Fruit fly (Drosophila melanogaster) whole organism, embryonic: ENCODE data around the gene TyrRS.

Source experiments
- Atf-2 ChIP-seq: fragments of 200-800 bp; sonication (Bioruptor generic); optimal IDR thresholded peaks from 2 replicates; lab custom pipeline; 2016; ENCODE audit warnings: missing biosample characterization, missing genetic modification characterization
- B-H2 ChIP-seq: fragments of 200-800 bp; sonication (Bioruptor generic); optimal IDR thresholded peaks from 2 replicates; lab custom pipeline; 2018; ENCODE audit warnings: missing biosample characterization, mild to moderate bottlenecking, missing genetic modification characterization
- CG10321 ChIP-seq: fragments of 200-800 bp; sonication (Bioruptor generic); IDR thresholded peaks from 2 replicates; pipeline ENCODE4 v1.3.6; 2022; ENCODE audit warnings: missing biosample characterization, missing genetic modification characterization
- CG11504 ChIP-seq: fragments of 200-800 bp; sonication (Bioruptor generic); optimal IDR thresholded peaks from 3 replicates; lab custom pipeline; 2019; ENCODE audit warnings: missing biosample characterization, mild to moderate bottlenecking, missing genetic modification characterization, moderate library complexity
- CG12236 ChIP-seq: fragments of 200-800 bp; sonication (Bioruptor generic); optimal IDR thresholded peaks from 2 replicates; lab custom pipeline; 2016; ENCODE audit warnings: missing biosample characterization, missing genetic modification characterization
- CG14860 ChIP-seq: fragments of 200-800 bp; sonication (Bioruptor generic); IDR thresholded peaks from 3 replicates; pipeline ENCODE4 v1.3.6; 2022; ENCODE audit warnings: missing biosample characterization, missing genetic modification characterization; ENCODE audit not compliant: partially characterized antibody
- CG15269 ChIP-seq: fragments of 200-800 bp; sonication (Bioruptor generic); optimal IDR thresholded peaks from 2 replicates; lab custom pipeline; 2018; ENCODE audit warnings: missing biosample characterization, mild to moderate bottlenecking, missing genetic modification characterization, moderate library complexity
- CG1647 ChIP-seq: fragments of 200-800 bp; sonication (Bioruptor generic); optimal IDR thresholded peaks from 3 replicates; lab custom pipeline; 2016; ENCODE audit warnings: missing biosample characterization, missing genetic modification characterization
- CG16815 ChIP-seq: fragments of 200-800 bp; sonication (Bioruptor generic); optimal IDR thresholded peaks from 3 replicates; lab custom pipeline; 2017; ENCODE audit warnings: missing biosample characterization, mild to moderate bottlenecking, missing genetic modification characterization
- CG17359 ChIP-seq: fragments of 200-800 bp; sonication (Bioruptor generic); optimal IDR thresholded peaks from 3 replicates; lab custom pipeline; 2018; ENCODE audit warnings: missing biosample characterization, mild to moderate bottlenecking, missing genetic modification characterization, moderate library complexity
- CG17361 ChIP-seq: fragments of 200-800 bp; sonication (Bioruptor generic); IDR thresholded peaks from 3 replicates; pipeline ENCODE4 v1.3.6; 2022; ENCODE audit warnings: missing biosample characterization, missing genetic modification characterization
- CG30020 ChIP-seq: fragments of 200-800 bp; optimal IDR thresholded peaks from 2 replicates; lab custom pipeline; 2019; ENCODE audit warnings: missing biosample characterization, mild to moderate bottlenecking, missing genetic modification characterization, moderate library complexity
- CG31224 ChIP-seq: fragments of 200-800 bp; sonication (Bioruptor generic); IDR thresholded peaks from 2 replicates; pipeline ENCODE4 v1.3.6; 2022; ENCODE audit warnings: missing biosample characterization, missing genetic modification characterization
- CG4730 ChIP-seq: fragments of 200-800 bp; sonication (Bioruptor generic); IDR thresholded peaks from 2 replicates; pipeline ENCODE4 v1.3.6; 2022; ENCODE audit warnings: missing biosample characterization, missing genetic modification characterization
- CG6272 ChIP-seq: fragments of 200-800 bp; sonication (Bioruptor generic); IDR thresholded peaks from 2 replicates; pipeline ENCODE4 v1.3.6; 2022; ENCODE audit warnings: missing biosample characterization, missing genetic modification characterization
- CG6791 ChIP-seq: fragments of 200-800 bp; sonication (Bioruptor generic); IDR thresholded peaks from 3 replicates; pipeline ENCODE4 v1.3.6; 2022; ENCODE audit warnings: missing biosample characterization, missing genetic modification characterization; ENCODE audit not compliant: partially characterized antibody
- CG7987 ChIP-seq: fragments of 200-800 bp; sonication (Bioruptor generic); optimal IDR thresholded peaks from 2 replicates; lab custom pipeline; 2018; ENCODE audit warnings: missing biosample characterization, mild to moderate bottlenecking, missing genetic modification characterization, moderate library complexity
- CG9215 ChIP-seq: fragments of 200-800 bp; sonication (Bioruptor generic); IDR thresholded peaks from 2 replicates; pipeline ENCODE4 v1.3.6; 2022; ENCODE audit warnings: missing biosample characterization, missing genetic modification characterization
- CG9817 ChIP-seq: fragments of 200-800 bp; sonication (Bioruptor generic); optimal IDR thresholded peaks from 2 replicates; lab custom pipeline; 2018; ENCODE audit warnings: missing biosample characterization, mild to moderate bottlenecking, missing genetic modification characterization, moderate library complexity
- CG9876 ChIP-seq: fragments of 200-800 bp; sonication (Bioruptor generic); optimal IDR thresholded peaks from 2 replicates; lab custom pipeline; 2016; ENCODE audit warnings: missing biosample characterization, missing genetic modification characterization
- CoRest ChIP-seq: fragments of 200-800 bp; sonication (Bioruptor generic); optimal IDR thresholded peaks from 3 replicates; lab custom pipeline; 2018; ENCODE audit warnings: missing biosample characterization, mild to moderate bottlenecking, missing genetic modification characterization, moderate library complexity
- D ChIP-seq, 2 experiments: fragments of 200-800 bp in 1 of 2; fragments of >200 bp in 1 of 2; sonication (Bioruptor generic) in 1 of 2; optimal IDR thresholded peaks; 2 replicates in 1 of 2; 3 replicates in 1 of 2; lab custom pipeline; 2017; ENCODE audit warnings: mild to moderate bottlenecking in 1 of 2, missing biosample characterization in 1 of 2, missing genetic modification characterization in 1 of 2, missing genetic modification reagents in 1 of 2
- D19A ChIP-seq: fragments of 200-800 bp; optimal IDR thresholded peaks from 3 replicates; lab custom pipeline; 2019; ENCODE audit warnings: missing biosample characterization, mild to moderate bottlenecking, missing genetic modification characterization, moderate library complexity
- Hr78 ChIP-seq, 2 experiments: fragments of 200-800 bp in 1 of 2; fragments of >200 bp in 1 of 2; sonication (Bioruptor generic) in 1 of 2; optimal IDR thresholded peaks; 2 replicates each; lab custom pipeline; 2017 to 2019; ENCODE audit warnings: missing biosample characterization in 2 of 2, missing genetic modification characterization in 2 of 2, mild to moderate bottlenecking in 1 of 2, moderate library complexity in 1 of 2
- MBD-R2 ChIP-seq: fragments of 200-800 bp; sonication (Bioruptor generic); IDR thresholded peaks from 2 replicates; pipeline ENCODE4 v1.3.6; 2022; ENCODE audit warnings: missing biosample characterization, missing genetic modification characterization
- Myb ChIP-seq: fragments of 200-800 bp; sonication (Bioruptor generic); optimal IDR thresholded peaks from 2 replicates; lab custom pipeline; 2016; ENCODE audit warnings: missing biosample characterization, missing genetic modification characterization
- Rfx ChIP-seq: fragments of 200-800 bp; sonication (Bioruptor generic); IDR thresholded peaks from 2 replicates; pipeline ENCODE4 v1.3.6; 2022; ENCODE audit warnings: missing biosample characterization, missing genetic modification characterization
- Sox100B ChIP-seq: fragments of 200-800 bp; sonication (Bioruptor generic); optimal IDR thresholded peaks from 3 replicates; lab custom pipeline; 2018; ENCODE audit warnings: missing biosample characterization, mild to moderate bottlenecking, missing genetic modification characterization
- az2 ChIP-seq: fragments of 200-800 bp; sonication (Bioruptor generic); optimal IDR thresholded peaks from 3 replicates; lab custom pipeline; 2016; ENCODE audit warnings: missing biosample characterization, missing genetic modification characterization
- bowl ChIP-seq: fragments of 200-800 bp; sonication (Bioruptor generic); IDR thresholded peaks from 2 replicates; pipeline ENCODE4 v1.3.6; 2022; ENCODE audit warnings: missing biosample characterization, missing genetic modification characterization
- cad ChIP-seq: fragments of >200 bp; optimal IDR thresholded peaks from 2 replicates; lab custom pipeline; 2017; ENCODE audit warnings: missing biosample characterization, missing genetic modification characterization
- cas ChIP-seq: fragments of 200-800 bp; sonication (Bioruptor generic); IDR thresholded peaks from 2 replicates; pipeline ENCODE4 v1.3.6; 2022; ENCODE audit warnings: missing biosample characterization, missing genetic modification characterization
- chinmo ChIP-seq: fragments of 200-800 bp; sonication (Bioruptor generic); IDR thresholded peaks from 4 replicates; pipeline ENCODE4 v1.3.6; 2022; ENCODE audit warnings: missing biosample characterization, missing genetic modification characterization; ENCODE audit not compliant: partially characterized antibody
- hkb ChIP-seq, 2 experiments: fragments of 200-800 bp in 1 of 2; fragments of >200 bp in 1 of 2; sonication (Bioruptor generic) in 1 of 2; IDR thresholded peaks in 1 of 2; optimal IDR thresholded peaks in 1 of 2; 2 replicates each; pipeline versions ENCODE4 v1.3.6 to Lab custom; 2017 to 2022; ENCODE audit warnings: missing biosample characterization in 1 of 2, missing genetic modification characterization in 1 of 2
- insv ChIP-seq, 2 experiments: fragments of 200-800 bp; sonication (Bioruptor generic); optimal IDR thresholded peaks; 3 replicates each; lab custom pipeline; 2016 to 2018; ENCODE audit warnings: missing biosample characterization in 2 of 2, missing genetic modification characterization in 2 of 2
- kay ChIP-seq: fragments of 200-800 bp; sonication (Bioruptor generic); optimal IDR thresholded peaks from 2 replicates; lab custom pipeline; 2016; ENCODE audit warnings: missing biosample characterization, missing genetic modification characterization
- kni ChIP-seq: fragments of 200-800 bp; sonication (Bioruptor generic); optimal IDR thresholded peaks from 3 replicates; lab custom pipeline; 2017; ENCODE audit warnings: mild to moderate bottlenecking, missing biosample characterization, missing genetic modification reagents, missing genetic modification characterization
- lov ChIP-seq, 2 experiments: fragments of 200-800 bp in 1 of 2; fragments of >200 bp in 1 of 2; sonication (Bioruptor generic) in 1 of 2; IDR thresholded peaks in 1 of 2; optimal IDR thresholded peaks in 1 of 2; 2 replicates in 1 of 2; 3 replicates in 1 of 2; pipeline versions ENCODE4 v1.3.6 to Lab custom; 2017 to 2022; ENCODE audit warnings: missing biosample characterization in 1 of 2, missing genetic modification characterization in 1 of 2
- nom ChIP-seq: fragments of 200-800 bp; sonication (Bioruptor generic); optimal IDR thresholded peaks from 2 replicates; lab custom pipeline; 2017; ENCODE audit warnings: missing biosample characterization, missing genetic modification characterization, mild to moderate bottlenecking, moderate library complexity, missing genetic modification reagents
- p53 ChIP-seq: fragments of 200-800 bp; sonication (Bioruptor generic); optimal IDR thresholded peaks from 2 replicates; lab custom pipeline; 2016; ENCODE audit warnings: missing biosample characterization, missing genetic modification characterization
- pho ChIP-seq: fragments of 200-800 bp; sonication (Bioruptor generic); optimal IDR thresholded peaks from 2 replicates; lab custom pipeline; 2016; ENCODE audit warnings: missing biosample characterization, missing genetic modification characterization
- repo ChIP-seq: fragments of 200-800 bp; sonication (Bioruptor generic); optimal IDR thresholded peaks from 2 replicates; lab custom pipeline; 2016; ENCODE audit warnings: missing biosample characterization, missing genetic modification characterization
- sd ChIP-seq: fragments of 200-800 bp; sonication (Bioruptor generic); optimal IDR thresholded peaks from 3 replicates; lab custom pipeline; 2018; ENCODE audit warnings: missing biosample characterization, mild to moderate bottlenecking, missing genetic modification characterization, moderate library complexity
- sug ChIP-seq: fragments of 200-800 bp; optimal IDR thresholded peaks from 2 replicates; lab custom pipeline; 2019; ENCODE audit warnings: missing biosample characterization, mild to moderate bottlenecking, missing genetic modification characterization, moderate library complexity
- ttk ChIP-seq: fragments of 200-800 bp; sonication (Bioruptor generic); IDR thresholded peaks from 2 replicates; pipeline ENCODE4 v2.1.2; 2022; ENCODE audit warnings: missing biosample characterization, missing genetic modification characterization
- tup ChIP-seq: fragments of 200-800 bp; sonication (Bioruptor generic); optimal IDR thresholded peaks from 2 replicates; lab custom pipeline; 2016; ENCODE audit warnings: missing biosample characterization, mild to moderate bottlenecking, missing genetic modification characterization, moderate library complexity
- wdn ChIP-seq: fragments of 200-800 bp; sonication (Bioruptor generic); IDR thresholded peaks from 2 replicates; pipeline ENCODE4 v1.3.6; 2022; ENCODE audit warnings: missing biosample characterization, missing genetic modification characterization
- zf30C ChIP-seq: fragments of 200-800 bp; sonication (Bioruptor generic); optimal IDR thresholded peaks from 3 replicates; lab custom pipeline; 2018; ENCODE audit warnings: missing biosample characterization, mild to moderate bottlenecking, missing genetic modification characterization

Gene TyrRS

dm6 chr3L:16412394-16412950 is 6.6 kb downstream of the TyrRS start, which contains the start of gene Serinc (continued):
- no peak for TF ChIP-seq CG9876 (GFP tag; lab: Kevin White, UChicago)
- no peak for TF ChIP-seq cad
- no peak for TF ChIP-seq CG15269
- TF ChIP-seq CG16815 (GFP tag; lab: Kevin White, UChicago) = peak; percentile 26
- peak; percentile 21 for TF ChIP-seq CG9817
- TF ChIP-seq repo = no peak
- no peak for TF ChIP-seq zf30C (GFP tag; lab: Kevin White, UChicago)
- TF ChIP-seq pho (GFP tag; lab: Kevin White, UChicago) = peak; percentile 45
- no peak for TF ChIP-seq CG11504 (tag; lab: Kevin White, UChicago)
- 0 out of 2 replicates have a peak, but pooled peaks have one; percentile 16 for TF ChIP-seq CG31224 (GFP tag; lab: Robert Waterston, UW)
- peak; percentile 22 for TF ChIP-seq sd
- TF ChIP-seq wdn = no peak
- peak; percentile 46; the same call in 1 of the 2 replicates for TF ChIP-seq CG9215 (GFP tag; lab: Robert Waterston, UW)
- peak; percentile 71 for TF ChIP-seq CG30020 (tag; lab: Kevin White, UChicago)
- peak; percentile 74 for TF ChIP-seq CoRest (tag; lab: Kevin White, UChicago)
- TF ChIP-seq lov (optimal IDR thresholded peaks at IDR 0.05; lab: Kevin White, UChicago) = no peak
- no peak for TF ChIP-seq lov (GFP tag; IDR thresholded peaks at IDR 0.05; lab: Robert Waterston, UW)
- TF ChIP-seq Rfx (GFP tag; lab: Robert Waterston, UW) = 0 out of 2 replicates have a peak, but pooled peaks have one; percentile 71
- TF ChIP-seq cas (GFP tag; lab: Robert Waterston, UW) = no peak
- peak; percentile 53 for TF ChIP-seq az2 (GFP tag; lab: Kevin White, UChicago)
- TF ChIP-seq CG12236 (GFP tag; lab: Kevin White, UChicago) = peak; percentile 25
- TF ChIP-seq CG10321 (GFP tag; lab: Robert Waterston, UW) = no peak
- no peak for TF ChIP-seq nom (GFP tag; lab: Kevin White, UChicago)
- TF ChIP-seq CG17361 (GFP tag; lab: Robert Waterston, UW) = peak; percentile 65; the same call in 2 of the 3 replicates
- TF ChIP-seq CG6272 (GFP tag; lab: Robert Waterston, UW) = peak; percentile 47; the same call in 1 of the 2 replicates
- no peak for TF ChIP-seq tup (GFP tag; lab: Kevin White, UChicago)
- no peak for TF ChIP-seq ttk (GFP tag; lab: Robert Waterston, UW)
- peak; percentile 24 for TF ChIP-seq kni (GFP tag; lab: Kevin White, UChicago)
- TF ChIP-seq chinmo (GFP tag; lab: Robert Waterston, UW) = peak; percentile 92; the same call in 3 of the 4 replicates
- TF ChIP-seq Hr78 (GFP tag; optimal IDR thresholded peaks at IDR 0.05; lab: Kevin White, UChicago) = no peak
- peak; percentile 55 for TF ChIP-seq CG17359
- TF ChIP-seq bowl = no peak
- TF ChIP-seq hkb (optimal IDR thresholded peaks at IDR 0.05; lab: Kevin White, UChicago) = no peak
- no peak; the same call in 1 of the 2 replicates for TF ChIP-seq hkb (GFP tag; IDR thresholded peaks at IDR 0.05; lab: Robert Waterston, UW)
- no peak for TF ChIP-seq kay (GFP tag; lab: Kevin White, UChicago)
- TF ChIP-seq Sox100B (GFP tag; lab: Kevin White, UChicago) = no peak
- no peak for TF ChIP-seq CG4730
- TF ChIP-seq D19A (tag; lab: Kevin White, UChicago) = no peak
- peak; percentile 78 for TF ChIP-seq MBD-R2 (GFP tag; lab: Robert Waterston, UW)
- peak; percentile 53 for TF ChIP-seq Atf-2 (GFP tag; lab: Kevin White, UChicago)
- peak; percentile 73 for TF ChIP-seq Myb
- TF ChIP-seq CG1647 = peak; percentile 51
- peak in 1 of 2 experiments; percentile 59 for TF ChIP-seq insv (GFP tag; optimal IDR thresholded peaks at IDR 0.05; lab: Kevin White, UChicago)
- peak; percentile 66 for TF ChIP-seq sug (tag; lab: Kevin White, UChicago)
- peak; percentile 59 for TF ChIP-seq B-H2 (GFP tag; lab: Kevin White, UChicago)
- TF ChIP-seq D (optimal IDR thresholded peaks at IDR 0.05; lab: Kevin White, UChicago) = no peak
- peak; percentile 33 for TF ChIP-seq D (GFP tag; optimal IDR thresholded peaks at IDR 0.05; lab: Kevin White, UChicago)
- TF ChIP-seq CG6791 (GFP tag; lab: Robert Waterston, UW) = peak; percentile 96
- peak; percentile 6 for TF ChIP-seq p53 (GFP tag; lab: Kevin White, UChicago)
- peak; percentile 51 for TF ChIP-seq CG7987 (GFP tag; lab: Kevin White, UChicago)
- peak; percentile 97 for TF ChIP-seq CG14860
